Fruit fly (Drosophila melanogaster) whole organism, wandering third instar larva: ENCODE measurements around the gene Mst77F.

ENCODE experiments used
- CG9705 ChIP-seq: fragments of 200-800 bp; sonication (Bioruptor generic); optimal IDR thresholded peaks from 2 replicates; lab custom pipeline; 2018; ENCODE audit warnings: missing biosample characterization, mild to moderate bottlenecking, missing genetic modification characterization
- CrebA ChIP-seq: fragments of 200-800 bp; sonication (Bioruptor generic); optimal IDR thresholded peaks from 2 replicates; lab custom pipeline; 2016; ENCODE audit warnings: missing biosample characterization, mild to moderate bottlenecking, missing genetic modification characterization, borderline replicate concordance
- Dfd ChIP-seq: fragments of >200 bp; optimal IDR thresholded peaks from 2 replicates; lab custom pipeline; 2017; ENCODE audit warnings: missing biosample characterization, missing genetic modification characterization
- GATAd ChIP-seq: sonication (Bioruptor generic); optimal IDR thresholded peaks from 2 replicates; lab custom pipeline; 2016; ENCODE audit warnings: missing biosample characterization, missing genetic modification characterization
- Hnf4 ChIP-seq: fragments of 200-800 bp; sonication (Bioruptor generic); optimal IDR thresholded peaks from 2 replicates; lab custom pipeline; 2016; ENCODE audit warnings: missing biosample characterization, mild to moderate bottlenecking, missing genetic modification characterization
- Hr83 ChIP-seq: fragments of 200-300 bp; sonication (Bioruptor generic); optimal IDR thresholded peaks from 2 replicates; lab custom pipeline; 2016; ENCODE audit warnings: missing biosample characterization, mild to moderate bottlenecking, missing genetic modification characterization, moderate library complexity; ENCODE audit not compliant: poor library complexity, severe bottlenecking
- Jra ChIP-seq: sonication (Bioruptor generic); optimal IDR thresholded peaks from 2 replicates; lab custom pipeline; 2016; ENCODE audit warnings: missing biosample characterization, missing genetic modification characterization
- Mio ChIP-seq: sonication (Bioruptor generic); optimal IDR thresholded peaks from 2 replicates; lab custom pipeline; 2016; ENCODE audit warnings: missing biosample characterization, missing genetic modification characterization
- Myc ChIP-seq: fragments of >200 bp; optimal IDR thresholded peaks from 2 replicates; lab custom pipeline; 2017
- OdsH ChIP-seq: fragments of 200-800 bp; sonication (Bioruptor generic); optimal IDR thresholded peaks from 2 replicates; lab custom pipeline; 2016; ENCODE audit warnings: missing biosample characterization, mild to moderate bottlenecking, missing genetic modification characterization
- Rel ChIP-seq, 2 experiments: fragments of 200-800 bp; sonication (Bioruptor generic) in 1 of 2; optimal IDR thresholded peaks; 2 replicates in 1 of 2; 3 replicates in 1 of 2; lab custom pipeline; 2016 to 2019; ENCODE audit warnings: mild to moderate bottlenecking in 2 of 2, missing biosample characterization in 2 of 2, missing genetic modification characterization in 2 of 2, moderate library complexity in 1 of 2
- Sp1 ChIP-seq: fragments of 200-800 bp; sonication (Bioruptor generic); optimal IDR thresholded peaks from 3 replicates; lab custom pipeline; 2019; ENCODE audit warnings: missing biosample characterization, mild to moderate bottlenecking, missing genetic modification characterization, moderate library complexity
- brk ChIP-seq: fragments of 200-800 bp; sonication (Bioruptor generic); optimal IDR thresholded peaks from 2 replicates; lab custom pipeline; 2016; ENCODE audit warnings: missing biosample characterization, mild to moderate bottlenecking, missing genetic modification characterization
- dl ChIP-seq, 2 experiments: fragments of 175-275, 200-275 bp in 1 of 2; fragments of 200-275 bp in 1 of 2; sonication (Bioruptor generic); optimal IDR thresholded peaks; lab custom pipeline; 2018; ENCODE audit warnings: mild to moderate bottlenecking in 2 of 2, missing biosample characterization in 2 of 2, missing genetic modification characterization in 2 of 2, moderate library complexity in 2 of 2; ENCODE audit not compliant: partially characterized antibody in 2 of 2, insufficient read depth in 1 of 2
- dsf ChIP-seq: sonication (Bioruptor generic); optimal IDR thresholded peaks from 2 replicates; lab custom pipeline; 2016; ENCODE audit warnings: missing biosample characterization, missing genetic modification characterization, borderline replicate concordance
- psq ChIP-seq: fragments of 200-800 bp; sonication (Bioruptor generic); optimal IDR thresholded peaks from 3 replicates; lab custom pipeline; 2017; ENCODE audit warnings: missing biosample characterization, mild to moderate bottlenecking, missing genetic modification characterization, moderate library complexity
- rgr ChIP-seq: fragments of 200-800 bp; sonication (Bioruptor generic); optimal IDR thresholded peaks from 3 replicates; lab custom pipeline; 2016; ENCODE audit warnings: missing biosample characterization, mild to moderate bottlenecking, missing genetic modification characterization
- tai ChIP-seq: sonication (Bioruptor generic); optimal IDR thresholded peaks from 2 replicates; lab custom pipeline; 2016; ENCODE audit warnings: missing biosample characterization, missing genetic modification characterization
- usp ChIP-seq: fragments of >200 bp; optimal IDR thresholded peaks from 2 replicates; lab custom pipeline; 2017; ENCODE audit warnings: missing biosample characterization, missing genetic modification characterization

Gene Mst77F

dm6 chr3L:20767227-20767626 is 50.6 kb downstream of the Mst77F start:
- no peak for TF ChIP-seq Sp1
- TF ChIP-seq brk (GFP tag; lab: Kevin White, UChicago) = no peak
- TF ChIP-seq usp (GFP tag; lab: Kevin White, UChicago) = no peak
- no peak for TF ChIP-seq GATAd
- no peak for TF ChIP-seq tai (GFP tag; lab: Kevin White, UChicago)
- TF ChIP-seq Rel (GFP tag; optimal IDR thresholded peaks at IDR 0.05; lab: Kevin White, UChicago) = no peak
- no peak for TF ChIP-seq Rel (tag; optimal IDR thresholded peaks at IDR 0.05; lab: Kevin White, UChicago)
- no peak for TF ChIP-seq OdsH (GFP tag; lab: Kevin White, UChicago)
- TF ChIP-seq Myc (lab: Kevin White, UChicago) = no peak
- TF ChIP-seq CG9705 (GFP tag; lab: Kevin White, UChicago) = no peak
- no peak for TF ChIP-seq rgr (GFP tag; lab: Kevin White, UChicago)
- no peak for TF ChIP-seq dl (GFP tag; optimal IDR thresholded peaks at IDR 0.05; lab: Kevin White, UChicago; ENCODE audit: insufficient read depth in 1 of 2, partially characterized antibody in 2 of 2)
- TF ChIP-seq Mio (GFP tag; lab: Kevin White, UChicago) = no peak
- TF ChIP-seq Jra (GFP tag; lab: Kevin White, UChicago) = no peak
- no peak for TF ChIP-seq Hr83 (GFP tag; lab: Kevin White, UChicago)
- TF ChIP-seq CrebA (GFP tag; lab: Kevin White, UChicago) = no peak
- no peak for TF ChIP-seq dsf (GFP tag; lab: Kevin White, UChicago)
- TF ChIP-seq Dfd (GFP tag; lab: Kevin White, UChicago) = no peak
- no peak for TF ChIP-seq Hnf4 (GFP tag; lab: Kevin White, UChicago)
- no peak for TF ChIP-seq psq (GFP tag; lab: Kevin White, UChicago)
